Fruit fly (Drosophila melanogaster) S2 (cell line): ENCODE results near the gene Ugt35E2.

ENCODE experiments used
- CG8478 ChIP-seq: fragments of >200 bp; optimal IDR thresholded peaks from 2 replicates; lab custom pipeline; 2018
- CTCF ChIP-seq, 2 experiments: fragments of >200 bp; optimal IDR thresholded peaks; 2 replicates each; lab custom pipeline; 2018

The Ugt35E2 gene

DNA sequence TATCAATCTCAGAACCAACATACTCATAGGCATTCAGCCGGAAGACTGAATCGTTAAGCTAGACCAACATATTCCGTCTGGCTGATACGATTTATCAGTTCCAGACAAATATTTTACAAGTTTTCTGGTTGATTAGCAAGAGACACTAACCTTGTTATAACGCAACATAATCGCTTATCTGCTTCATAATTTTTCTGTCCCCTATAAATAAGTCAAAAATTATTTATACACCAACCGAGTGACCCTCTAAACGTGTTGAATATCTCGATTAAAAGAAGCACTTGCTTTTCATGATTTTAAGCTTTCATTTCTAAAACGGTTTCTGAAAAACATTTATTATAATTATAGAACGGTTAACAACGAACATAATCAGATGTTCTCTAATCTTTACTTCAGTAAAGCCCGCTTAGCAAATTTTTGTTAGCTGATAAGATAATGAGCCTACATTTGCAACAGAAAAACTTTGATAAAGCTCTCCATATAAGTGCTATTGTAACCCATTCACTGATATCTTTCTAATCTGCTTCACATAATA is at the start of gene Ugt35E2:
TSS of gene Ugt35E2 (minus strand) at position 51 of the 535 bp plus-strand sequence.
- TF ChIP-seq CG8478 (lab: Kevin White, UChicago) = no peak
- no peak for TF ChIP-seq CTCF (optimal IDR thresholded peaks at IDR 0.05; lab: Kevin White, UChicago)

- TF ChIP-seq CTCF (optimal IDR thresholded peaks at IDR 0.05; lab: Kevin White, UChicago) (peak; percentile 3 to 55), CG8478 (lab: Kevin White, UChicago) (no peak)
These were observed 48.4 kb upstream of the Ugt35E2 start, which contains the start of the genes RpS25 and CG4820 for dm6 chr3R:11216156-11216630. TSS of gene RpS25 (minus strand) at chr3R:11216287. TSS of gene CG4820 (plus strand) at chr3R:11216535.

dm6 chr3R:11214449-11214950 is 46.7 kb upstream of the Ugt35E2 start, which contains the start of gene ZnT86D:
TSS of gene ZnT86D (minus strand) at chr3R:11214539.
- TF ChIP-seq CG8478 (lab: Kevin White, UChicago) = no peak
- TF ChIP-seq CTCF (optimal IDR thresholded peaks at IDR 0.05; lab: Kevin White, UChicago) = no peak

dm6 chr3R:11211291-11212061 is 43.7 kb upstream of the Ugt35E2 start:
- TF ChIP-seq CG8478 (lab: Kevin White, UChicago) (no peak), CTCF (optimal IDR thresholded peaks at IDR 0.05; lab: Kevin White, UChicago) (peak; percentile 31 to 42)

DNA sequence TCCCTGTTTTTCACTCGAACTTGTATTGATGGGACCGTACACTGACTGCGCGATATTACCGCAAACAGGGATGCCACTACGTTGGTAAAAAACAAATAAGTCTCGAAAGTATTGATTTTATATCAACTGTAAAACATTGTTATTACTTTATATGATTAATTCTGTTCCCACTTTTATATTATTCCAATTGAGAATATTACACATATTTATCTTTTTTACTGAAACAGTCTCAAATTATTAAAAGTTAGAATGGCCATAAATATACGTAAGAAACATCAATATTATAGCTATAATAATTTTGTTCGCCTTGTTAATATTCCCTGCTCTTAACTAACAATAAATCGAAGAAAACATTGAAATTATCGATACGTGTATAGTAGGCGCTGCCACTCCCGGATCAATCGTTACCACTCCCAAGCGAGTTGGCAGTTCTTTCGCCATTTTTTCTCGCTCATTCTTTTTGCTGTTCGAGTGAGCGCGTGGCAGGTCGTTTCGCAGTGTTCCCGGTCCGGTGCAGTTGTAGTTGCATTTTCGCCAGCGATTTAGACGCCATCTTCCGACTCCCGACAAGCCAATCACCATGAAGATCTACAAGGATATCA is 42.1 kb upstream of the Ugt35E2 start, which contains the start of the genes SdhC and Tctp:
TSS of gene SdhC (minus strand) at position 49 of the 602 bp plus-strand sequence.
TSS of gene Tctp (plus strand) at position 447 of the 602 bp plus-strand sequence.
- TF ChIP-seq CG8478 (lab: Kevin White, UChicago) (no peak), CTCF (optimal IDR thresholded peaks at IDR 0.05; lab: Kevin White, UChicago) (no peak)

- TF ChIP-seq CTCF (optimal IDR thresholded peaks at IDR 0.05; lab: Kevin White, UChicago) = no peak
- no peak for TF ChIP-seq CG8478 (lab: Kevin White, UChicago)
These were observed 41.1 kb upstream of the Ugt35E2 start for dm6 chr3R:11208766-11209331.

DNA sequence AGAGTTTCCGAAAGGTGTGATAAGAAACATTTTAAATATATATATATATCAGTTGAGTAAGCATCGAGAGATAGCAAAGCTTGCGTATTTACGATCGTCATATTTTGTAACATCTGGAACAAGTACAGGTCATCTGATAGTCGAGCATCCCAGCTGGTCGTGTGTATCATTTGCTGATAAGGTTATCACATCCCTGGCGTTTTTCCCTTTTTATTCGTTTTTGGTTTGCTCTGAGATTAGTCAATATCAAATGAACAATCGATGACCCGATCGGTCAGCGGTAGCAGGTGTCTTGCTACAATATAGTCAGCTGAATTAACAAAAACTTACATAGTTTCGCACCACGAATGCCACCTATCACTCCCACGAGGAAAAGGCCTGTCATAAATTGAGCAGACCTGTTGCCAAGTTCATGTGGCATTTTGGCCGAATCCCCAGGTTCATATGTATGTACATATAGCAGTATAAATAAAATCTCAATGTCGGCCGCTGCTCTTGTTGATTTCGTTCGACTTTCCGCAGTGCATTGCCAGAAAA is 33.2 kb upstream of the Ugt35E2 start:
- TF ChIP-seq CG8478 (lab: Kevin White, UChicago) = no peak
- no peak for TF ChIP-seq CTCF (optimal IDR thresholded peaks at IDR 0.05; lab: Kevin White, UChicago)

- no peak for TF ChIP-seq CG8478 (lab: Kevin White, UChicago)
- TF ChIP-seq CTCF (optimal IDR thresholded peaks at IDR 0.05; lab: Kevin White, UChicago) = no peak
These were observed 32.5 kb upstream of the Ugt35E2 start for dm6 chr3R:11200042-11200884.

DNA sequence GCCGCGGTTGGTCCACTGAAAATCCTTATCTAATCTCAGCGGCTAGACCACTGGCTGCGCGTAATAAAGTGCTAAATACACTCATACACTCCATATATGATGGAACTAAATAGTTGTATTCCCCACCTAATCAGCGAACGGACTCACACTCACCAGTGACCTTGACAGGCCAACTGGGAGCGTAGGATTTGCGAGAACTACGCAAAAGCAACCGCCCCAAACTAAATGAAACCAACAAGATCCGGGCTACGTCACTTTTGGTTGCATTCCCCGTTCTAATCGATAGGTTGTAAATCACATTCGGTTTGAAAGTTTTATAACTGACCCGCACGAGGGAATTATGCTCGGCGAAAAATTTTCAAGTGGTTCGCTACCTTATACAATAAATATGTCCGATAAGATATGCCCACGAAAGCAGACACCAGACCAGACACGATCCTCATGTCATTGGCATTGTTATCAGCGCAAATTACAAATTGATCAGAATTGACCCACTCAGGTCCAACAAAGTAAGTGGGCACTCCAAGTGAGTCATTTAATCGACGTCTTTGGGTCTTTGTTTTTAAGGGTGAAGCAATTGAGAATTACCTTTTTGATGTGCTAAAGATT is 31.6 kb upstream of the Ugt35E2 start:
- TF ChIP-seq CTCF (optimal IDR thresholded peaks at IDR 0.05; lab: Kevin White, UChicago) = no peak
- TF ChIP-seq CG8478 (lab: Kevin White, UChicago) = no peak

dm6 chr3R:11198062-11198472 is 30.3 kb upstream of the Ugt35E2 start:
- TF ChIP-seq CG8478 (lab: Kevin White, UChicago) (no peak), CTCF (optimal IDR thresholded peaks at IDR 0.05; lab: Kevin White, UChicago) (no peak)

DNA sequence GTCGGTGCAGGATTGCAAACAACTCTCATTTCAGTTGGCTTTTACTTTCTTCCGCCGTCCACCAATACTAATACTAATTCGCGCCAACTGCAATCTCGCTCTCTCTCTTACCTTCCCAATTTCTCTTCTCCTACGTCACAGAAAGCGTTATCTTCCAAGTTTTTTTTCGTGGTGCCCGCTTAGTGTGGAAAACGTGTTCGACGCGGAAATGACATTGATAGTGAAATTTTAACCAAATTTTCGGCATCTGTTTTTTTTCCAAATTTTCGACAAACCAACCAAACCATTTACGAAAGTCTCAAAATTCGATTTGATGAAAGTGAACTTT is 29.6 kb upstream of the Ugt35E2 start, which contains the start of gene cu:
TSS of gene cu (plus strand) at position 204 of the 328 bp plus-strand sequence.
- no peak for TF ChIP-seq CG8478 (lab: Kevin White, UChicago)
- TF ChIP-seq CTCF (optimal IDR thresholded peaks at IDR 0.05; lab: Kevin White, UChicago) = no peak

DNA sequence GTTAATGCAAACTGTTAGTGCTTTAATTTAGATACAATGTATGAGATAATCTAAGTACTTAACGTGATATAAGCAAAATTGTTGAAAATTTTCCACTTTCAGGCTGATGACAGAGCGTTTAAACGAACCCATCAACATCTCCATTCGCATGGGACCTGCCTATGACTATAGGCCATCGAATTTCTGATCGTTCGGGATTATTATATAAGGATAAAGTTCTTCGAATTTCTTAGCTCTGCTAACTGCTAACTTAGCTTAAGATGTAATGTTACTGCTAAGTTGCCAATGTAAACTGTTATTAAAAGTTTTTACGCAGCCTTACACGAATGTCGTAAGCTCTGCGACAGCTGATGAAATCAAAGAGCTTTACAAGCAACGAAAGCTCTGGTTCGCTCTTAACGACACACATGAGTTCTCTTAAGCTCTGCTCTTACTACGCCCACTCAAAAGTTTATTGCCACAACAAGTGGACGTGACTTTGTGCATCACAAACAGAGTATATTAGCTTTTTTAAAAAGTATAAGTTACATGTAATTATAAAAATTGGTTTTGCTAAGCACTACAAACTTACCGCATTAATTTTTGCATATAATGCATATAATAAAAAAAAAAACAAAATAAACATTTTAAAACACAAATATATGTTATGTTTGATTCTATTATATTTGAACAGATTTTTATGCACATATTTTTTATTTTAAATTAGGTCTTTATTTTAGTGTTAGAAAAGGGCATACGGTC is 29.0 kb upstream of the Ugt35E2 start:
- TF ChIP-seq CTCF (optimal IDR thresholded peaks at IDR 0.05; lab: Kevin White, UChicago) (no peak), CG8478 (lab: Kevin White, UChicago) (no peak)
